Worm (Caenorhabditis elegans) whole organism, L2 larva: Measurements from ENCODE around the gene F58B4.5.
A peak's percentile ranks its signal among the peaks of the same experiment; 100 is the strongest.

ENCODE experiments used
- C34F6.9 ChIP-seq: fragments of 150-350 bp; optimal IDR thresholded peaks from 2 replicates; lab custom pipeline; 2014; ENCODE audit warnings: missing biosample characterization, missing genetic modification characterization
- F13H6.1 ChIP-seq: sonication (generic microtip); optimal IDR thresholded peaks from 2 replicates; lab custom pipeline; 2016; ENCODE audit warnings: missing genetic modification characterization, missing compliant biosample characterization
- Y55F3AM.14 ChIP-seq: fragments of 200-800 bp; sonication (Bioruptor generic); optimal IDR thresholded peaks from 2 replicates; lab custom pipeline; 2018; ENCODE audit warnings: mild to moderate bottlenecking, missing genetic modification characterization, missing compliant biosample characterization
- alr-1 ChIP-seq: fragments of 150-350 bp; optimal IDR thresholded peaks from 2 replicates; lab custom pipeline; 2014; ENCODE audit warnings: missing biosample characterization, missing genetic modification characterization
- aly-2 ChIP-seq: fragments of 150-350 bp; optimal IDR thresholded peaks from 2 replicates; lab custom pipeline; 2014; ENCODE audit warnings: missing biosample characterization, missing genetic modification characterization
- ama-1 ChIP-seq: fragments of 150-350 bp; optimal IDR thresholded peaks from 2 replicates; lab custom pipeline; 2018; ENCODE audit warnings: inconsistent platforms
- blmp-1 ChIP-seq: sonication (generic microtip); optimal IDR thresholded peaks from 2 replicates; lab custom pipeline; 2017; ENCODE audit warnings: missing genetic modification characterization, mild to moderate bottlenecking, missing compliant biosample characterization, antibody characterized with exemption, moderate library complexity; ENCODE audit not compliant: insufficient read depth
- ceh-16 ChIP-seq: fragments of 150-350 bp; optimal IDR thresholded peaks from 2 replicates; lab custom pipeline; 2014; ENCODE audit warnings: missing biosample characterization, missing genetic modification characterization
- ceh-82 ChIP-seq: fragments of 150-350 bp; optimal IDR thresholded peaks from 2 replicates; lab custom pipeline; 2014; ENCODE audit warnings: missing biosample characterization, missing genetic modification characterization
- crh-2 ChIP-seq: sonication (generic microtip); optimal IDR thresholded peaks from 2 replicates; lab custom pipeline; 2017; ENCODE audit warnings: missing biosample characterization, missing genetic modification characterization
- dmd-4 ChIP-seq: sonication (generic microtip); optimal IDR thresholded peaks from 2 replicates; lab custom pipeline; 2017; ENCODE audit warnings: missing biosample characterization, missing genetic modification characterization
- egl-27 ChIP-seq: sonication (generic microtip); optimal IDR thresholded peaks from 3 replicates; lab custom pipeline; 2017; ENCODE audit warnings: missing biosample characterization, missing genetic modification reagents, missing genetic modification characterization
- elt-1 ChIP-seq: fragments of 150-350 bp; optimal IDR thresholded peaks from 2 replicates; lab custom pipeline; 2014; ENCODE audit warnings: missing biosample characterization, missing genetic modification characterization
- elt-3 ChIP-seq: sonication (generic microtip); optimal IDR thresholded peaks from 2 replicates; lab custom pipeline; 2017; ENCODE audit warnings: missing biosample characterization, missing genetic modification characterization
- fos-1 ChIP-seq: fragments of 150-350 bp; optimal IDR thresholded peaks from 2 replicates; lab custom pipeline; 2014; ENCODE audit warnings: missing biosample characterization, missing genetic modification characterization
- gmeb-1 ChIP-seq: fragments of 150-350 bp; optimal IDR thresholded peaks from 2 replicates; lab custom pipeline; 2014; ENCODE audit warnings: missing biosample characterization, missing genetic modification characterization
- lsy-2 ChIP-seq, 2 experiments: fragments of 150-350 bp in 1 of 2; sonication (generic microtip) in 1 of 2; optimal IDR thresholded peaks; 2 replicates each; lab custom pipeline; 2014 to 2017; ENCODE audit warnings: missing biosample characterization in 2 of 2, missing genetic modification characterization in 2 of 2
- mab-5 ChIP-seq: fragments of 150-350 bp; optimal IDR thresholded peaks from 2 replicates; lab custom pipeline; 2014; ENCODE audit warnings: missing biosample characterization, missing genetic modification characterization
- mbf-1 ChIP-seq: sonication (generic microtip); optimal IDR thresholded peaks from 2 replicates; lab custom pipeline; 2017; ENCODE audit warnings: missing biosample characterization, missing genetic modification characterization
- nhr-10 ChIP-seq: sonication (generic microtip); optimal IDR thresholded peaks from 2 replicates; lab custom pipeline; 2017; ENCODE audit warnings: missing biosample characterization, missing genetic modification characterization
- nhr-11 ChIP-seq: fragments of 150-350 bp; optimal IDR thresholded peaks from 2 replicates; lab custom pipeline; 2014; ENCODE audit warnings: missing biosample characterization, missing genetic modification characterization
- nhr-12 ChIP-seq: fragments of 150-350 bp; optimal IDR thresholded peaks from 2 replicates; lab custom pipeline; 2014; ENCODE audit warnings: missing biosample characterization, missing genetic modification characterization
- nhr-129 ChIP-seq: fragments of 150-350 bp; optimal IDR thresholded peaks from 2 replicates; lab custom pipeline; 2014; ENCODE audit warnings: missing biosample characterization, missing genetic modification characterization
- nhr-21 ChIP-seq: fragments of 150-350 bp; optimal IDR thresholded peaks from 2 replicates; lab custom pipeline; 2014; ENCODE audit warnings: missing biosample characterization, missing genetic modification characterization
- nhr-23 ChIP-seq: fragments of 150-350 bp; optimal IDR thresholded peaks from 2 replicates; lab custom pipeline; 2014; ENCODE audit warnings: missing biosample characterization, missing genetic modification reagents, missing genetic modification characterization
- nhr-237 ChIP-seq: fragments of 150-350 bp; optimal IDR thresholded peaks from 2 replicates; lab custom pipeline; 2014; ENCODE audit warnings: missing biosample characterization, missing genetic modification characterization
- nhr-25 ChIP-seq: fragments of 150-350 bp; sonication (generic microtip); optimal IDR thresholded peaks from 3 replicates; lab custom pipeline; 2014; ENCODE audit warnings: missing biosample characterization, missing genetic modification characterization
- nhr-6 ChIP-seq: fragments of 150-350 bp; optimal IDR thresholded peaks from 2 replicates; lab custom pipeline; 2014; ENCODE audit warnings: missing biosample characterization, missing genetic modification characterization
- nhr-77 ChIP-seq: fragments of 150-350 bp; optimal IDR thresholded peaks from 2 replicates; lab custom pipeline; 2014; ENCODE audit warnings: missing biosample characterization, missing genetic modification characterization
- sem-4 ChIP-seq: fragments of 150-350 bp; optimal IDR thresholded peaks from 2 replicates; lab custom pipeline; 2014; ENCODE audit warnings: missing biosample characterization, missing genetic modification reagents, missing genetic modification characterization
- skn-1 ChIP-seq: sonication (generic microtip); optimal IDR thresholded peaks from 2 replicates; lab custom pipeline; 2017; ENCODE audit warnings: missing biosample characterization, missing genetic modification characterization
- sma-3 ChIP-seq: sonication (generic microtip); optimal IDR thresholded peaks from 2 replicates; lab custom pipeline; 2016; ENCODE audit warnings: missing genetic modification reagents, missing genetic modification characterization, missing compliant biosample characterization
- sma-9 ChIP-seq, 2 experiments: fragments of 150-350 bp in 1 of 2; sonication (generic microtip) in 1 of 2; optimal IDR thresholded peaks; 2 replicates each; lab custom pipeline; 2014 to 2016; ENCODE audit warnings: missing genetic modification characterization in 2 of 2, mild to moderate bottlenecking in 1 of 2, missing biosample characterization in 1 of 2, missing compliant biosample characterization in 1 of 2, missing genetic modification reagents in 1 of 2, moderate library complexity in 1 of 2
- snpc-4 ChIP-seq: fragments of 150-350 bp; optimal IDR thresholded peaks from 2 replicates; lab custom pipeline; 2014; ENCODE audit warnings: missing biosample characterization, missing genetic modification characterization
- unc-55 ChIP-seq: fragments of 150-350 bp; sonication (generic microtip); optimal IDR thresholded peaks from 3 replicates; lab custom pipeline; 2014; ENCODE audit warnings: missing biosample characterization, missing genetic modification reagents, missing genetic modification characterization
- unc-62 ChIP-seq: fragments of 150-350 bp; optimal IDR thresholded peaks from 2 replicates; lab custom pipeline; 2014; ENCODE audit warnings: missing biosample characterization, missing genetic modification reagents, missing genetic modification characterization
- zag-1 ChIP-seq: fragments of 150-350 bp; optimal IDR thresholded peaks from 2 replicates; lab custom pipeline; 2014; ENCODE audit warnings: missing biosample characterization, missing genetic modification characterization
- ztf-1 ChIP-seq: fragments of 200-800 bp; sonication (Bioruptor generic); conservative IDR thresholded peaks from 2 replicates; pipeline ENCODE4 v1.3.6; 2022; ENCODE audit warnings: missing genetic modification characterization, missing compliant biosample characterization
- ztf-11 ChIP-seq: sonication (generic microtip); optimal IDR thresholded peaks from 2 replicates; lab custom pipeline; 2017; ENCODE audit warnings: missing biosample characterization, missing genetic modification characterization
- ztf-4 ChIP-seq: fragments of 150-350 bp; optimal IDR thresholded peaks from 2 replicates; lab custom pipeline; 2014; ENCODE audit warnings: missing biosample characterization, missing genetic modification characterization

Gene F58B4.5

DNA sequence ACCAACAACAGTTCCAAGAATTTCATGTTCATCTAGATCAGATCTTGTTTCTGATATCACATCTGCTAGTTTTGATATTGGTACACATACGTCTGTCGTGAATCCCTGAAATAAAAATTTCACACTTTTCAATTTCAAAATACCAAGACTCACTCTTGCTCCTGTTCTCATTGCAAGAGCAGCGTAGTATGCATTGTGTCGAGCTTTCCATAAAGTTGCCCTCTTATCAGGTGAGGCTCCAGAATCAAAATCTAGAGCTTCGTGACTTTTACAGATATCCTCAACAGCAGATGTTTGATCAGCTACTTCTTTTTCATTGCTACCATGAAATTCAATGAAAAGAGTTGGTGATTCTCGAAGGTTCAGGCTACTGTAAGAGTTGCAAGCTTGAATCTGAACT lies 43.5 kb upstream of the F58B4.5 start, which contains the start of gene F32D8.11:
Gene F32D8.11, minus strand, starts transcription at position 101 of the 400 bp plus-strand sequence.
- TF ChIP-seq unc-55 (GFP tag; lab: Kevin White, UChicago) (no peak), elt-1 (tag; lab: Kevin White, UChicago) (no peak), ceh-16 (tag; lab: Kevin White, UChicago) (no peak), unc-62 (GFP tag; lab: Kevin White, UChicago) (no peak), nhr-11 (tag; lab: Kevin White, UChicago) (no peak), ztf-1 (GFP tag; lab: Robert Waterston, UW) (no peak), nhr-25 (tag; lab: Kevin White, UChicago) (no peak), fos-1 (tag; lab: Kevin White, UChicago) (no peak), snpc-4 (tag; lab: Kevin White, UChicago) (no peak), C34F6.9 (tag; lab: Kevin White, UChicago) (no peak), ceh-82 (tag; lab: Kevin White, UChicago) (no peak), elt-3 (tag; lab: Kevin White, UChicago) (no peak), sem-4 (tag; lab: Kevin White, UChicago) (no peak)

DNA sequence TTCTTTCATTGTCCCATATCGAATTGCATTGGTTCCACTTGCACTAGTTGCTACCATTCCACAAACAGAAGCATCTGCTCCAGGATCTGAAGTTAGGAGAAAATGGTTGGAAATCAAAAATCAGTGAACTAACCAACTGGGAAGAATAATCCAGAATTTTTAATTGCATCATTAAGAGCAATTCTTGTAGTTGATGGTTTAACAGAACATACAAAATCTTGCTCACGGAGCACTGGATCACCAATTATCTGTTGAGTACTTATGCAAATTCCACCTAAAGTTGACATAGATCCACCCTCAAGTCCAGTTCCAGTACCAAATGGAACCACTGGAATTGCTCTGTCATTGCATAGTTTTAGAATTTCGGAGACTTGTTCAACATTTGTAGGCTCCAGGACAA lies 42.7 kb upstream of the F58B4.5 start:
- TF ChIP-seq C34F6.9 (tag; lab: Kevin White, UChicago) (no peak), ama-1 (lab: Kevin White, UChicago) (peak; percentile 47)

DNA sequence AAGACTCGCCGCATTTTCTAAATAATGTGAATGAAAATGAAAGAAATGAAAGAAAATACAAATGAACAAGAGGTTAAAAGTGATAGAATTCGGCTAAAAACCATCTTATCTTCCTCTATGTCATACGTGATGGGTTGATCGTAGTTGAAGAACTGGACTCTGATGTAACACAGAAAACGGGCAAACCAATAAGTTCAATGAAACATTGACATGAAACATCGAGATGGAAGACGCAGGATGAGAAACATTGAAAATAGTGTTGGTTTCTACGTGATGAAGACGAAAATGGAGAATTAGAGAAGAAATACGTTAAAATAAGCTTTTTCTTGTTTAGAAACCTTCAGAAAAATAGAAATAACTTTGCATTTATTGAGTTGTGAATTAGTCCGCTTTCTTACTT lies 41.5 kb upstream of the F58B4.5 start, which contains the start of gene F32D8.12:
Gene F32D8.12, minus strand, starts transcription at position 48 of the 400 bp plus-strand sequence.
- TF ChIP-seq unc-55 (GFP tag; lab: Kevin White, UChicago) (peak; percentile 20), nhr-11 (tag; lab: Kevin White, UChicago) (no peak), C34F6.9 (tag; lab: Kevin White, UChicago) (peak; percentile 49), Y55F3AM.14 (no peak), elt-3 (tag; lab: Kevin White, UChicago) (no peak), sma-9 (GFP tag; optimal IDR thresholded peaks at IDR 0.05; lab: Kevin White, UChicago) (peak; percentile 18), sma-9 (tag; optimal IDR thresholded peaks at IDR 0.05; lab: Kevin White, UChicago) (no peak), nhr-12 (tag; lab: Kevin White, UChicago) (no peak), ama-1 (lab: Kevin White, UChicago) (no peak), mab-5 (no peak), blmp-1 (tag; lab: Kevin White, UChicago) (peak; percentile 13), ztf-11 (tag; lab: Kevin White, UChicago) (no peak), sma-3 (GFP tag; lab: Kevin White, UChicago) (peak; percentile 6), nhr-25 (tag; lab: Kevin White, UChicago) (peak; percentile 42), fos-1 (tag; lab: Kevin White, UChicago) (peak; percentile 61), crh-2 (tag; lab: Kevin White, UChicago) (peak; percentile 34), unc-62 (GFP tag; lab: Kevin White, UChicago) (no peak), nhr-23 (tag; lab: Kevin White, UChicago) (no peak), nhr-129 (tag; lab: Kevin White, UChicago) (peak; percentile 73), dmd-4 (tag; lab: Kevin White, UChicago) (no peak), F13H6.1 (tag; lab: Kevin White, UChicago) (peak; percentile 16), elt-1 (tag; lab: Kevin White, UChicago) (no peak), sem-4 (tag; lab: Kevin White, UChicago) (no peak), ceh-82 (tag; lab: Kevin White, UChicago) (no peak), egl-27 (no peak), ztf-1 (GFP tag; lab: Robert Waterston, UW) (no peak), gmeb-1 (tag; lab: Kevin White, UChicago) (peak; percentile 51), nhr-21 (tag; lab: Kevin White, UChicago) (peak; percentile 64), lsy-2 (tag; optimal IDR thresholded peaks at IDR 0.05; lab: Kevin White, UChicago) (peak in 1 of 2 experiments; percentile 55)

DNA sequence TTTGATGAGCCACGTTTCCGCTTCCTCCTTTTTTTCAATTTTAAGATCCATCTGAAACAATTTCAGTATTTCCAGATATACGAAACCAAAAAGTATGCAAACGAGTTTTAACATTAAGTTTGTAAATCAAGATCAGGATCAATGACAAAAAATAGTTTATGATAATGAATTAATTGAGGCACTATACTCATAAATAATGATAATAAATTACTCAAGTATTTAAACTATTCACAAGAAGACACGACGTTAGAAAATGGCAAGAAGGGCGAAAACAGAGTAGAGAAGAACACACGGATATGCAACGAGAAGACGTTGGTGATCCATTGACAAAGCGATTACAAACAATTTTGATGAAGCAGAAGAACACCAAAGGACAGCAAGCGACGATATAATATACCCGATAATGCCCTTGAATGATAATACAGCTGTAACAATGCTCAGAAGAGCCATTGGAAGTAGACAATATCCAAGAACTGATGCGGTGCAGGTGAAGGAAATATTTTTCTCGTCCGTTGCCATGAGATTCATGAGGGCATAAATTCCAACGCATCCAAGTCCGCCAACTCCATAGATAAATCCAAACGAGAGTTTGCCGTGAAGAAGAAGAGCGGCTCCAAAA lies 38.9 kb upstream of the F58B4.5 start, which contains the start of gene F32D8.4:
Gene F32D8.4, minus strand, starts transcription at position 51 of the 619 bp plus-strand sequence.
- TF ChIP-seq lsy-2 (tag; optimal IDR thresholded peaks at IDR 0.05; lab: Kevin White, UChicago) (no peak), nhr-11 (tag; lab: Kevin White, UChicago) (no peak)

DNA sequence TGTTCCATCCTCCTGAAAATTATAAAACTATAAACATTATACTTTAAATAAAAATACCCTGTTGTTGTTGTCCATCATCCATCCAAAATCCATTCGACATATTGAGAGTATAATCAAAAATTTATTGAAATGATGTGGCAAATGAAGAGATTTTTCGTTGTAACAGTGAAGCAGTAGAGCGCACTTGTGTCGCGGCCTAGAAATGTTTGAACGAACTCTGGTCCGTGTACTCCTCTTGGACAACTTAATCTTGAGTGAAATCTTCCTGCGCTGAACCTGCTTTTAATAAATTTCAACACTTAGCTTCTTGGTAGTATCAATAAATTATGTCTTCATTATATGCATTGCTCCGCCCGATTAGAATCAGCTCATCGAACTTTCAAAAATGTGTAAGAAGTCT lies 37.9 kb upstream of the F58B4.5 start, which contains the start of the genes F32D8.14 and F32D8.5:
Gene F32D8.14, minus strand, starts transcription at position 188 of the 400 bp plus-strand sequence.
Gene F32D8.5, plus strand, starts transcription at position 200 of the 400 bp plus-strand sequence.
- TF ChIP-seq snpc-4 (tag; lab: Kevin White, UChicago) (peak; percentile 75), ceh-82 (tag; lab: Kevin White, UChicago) (peak; percentile 29), nhr-237 (no peak), sma-9 (GFP tag; optimal IDR thresholded peaks at IDR 0.05; lab: Kevin White, UChicago) (peak; percentile 93), sma-9 (tag; optimal IDR thresholded peaks at IDR 0.05; lab: Kevin White, UChicago) (no peak), dmd-4 (tag; lab: Kevin White, UChicago) (no peak), skn-1 (tag; lab: Kevin White, UChicago) (no peak), ztf-4 (tag; lab: Kevin White, UChicago) (peak; percentile 60), nhr-129 (tag; lab: Kevin White, UChicago) (peak; percentile 81), alr-1 (tag; lab: Kevin White, UChicago) (no peak), crh-2 (tag; lab: Kevin White, UChicago) (peak; percentile 94), fos-1 (tag; lab: Kevin White, UChicago) (peak; percentile 59), ceh-16 (tag; lab: Kevin White, UChicago) (no peak), gmeb-1 (tag; lab: Kevin White, UChicago) (peak; percentile 81), mbf-1 (tag; lab: Kevin White, UChicago) (no peak), nhr-6 (peak; percentile 84), zag-1 (tag; lab: Kevin White, UChicago) (no peak), nhr-10 (tag; lab: Kevin White, UChicago) (no peak), aly-2 (tag; lab: Kevin White, UChicago) (no peak), nhr-77 (no peak)
